Fruit fly (Drosophila melanogaster) whole organism, embryonic: ENCODE measurements around the gene CG3448.

ENCODE experiments used
- Adf1 ChIP-seq: fragments of 200-800 bp; sonication (Bioruptor generic); IDR thresholded peaks from 2 replicates; pipeline ENCODE4 v1.3.6; 2022; ENCODE audit warnings: missing biosample characterization, missing genetic modification characterization
- CG1024 ChIP-seq: fragments of 200-800 bp; sonication (Bioruptor generic); IDR thresholded peaks from 2 replicates; pipeline ENCODE4 v1.3.6; 2022; ENCODE audit warnings: missing biosample characterization, missing genetic modification characterization
- CG10959 ChIP-seq: fragments of 200-800 bp; sonication (Bioruptor generic); IDR thresholded peaks from 2 replicates; pipeline ENCODE4 v1.3.6; 2022; ENCODE audit warnings: missing biosample characterization, missing genetic modification characterization
- CG11456 ChIP-seq: fragments of 200-800 bp; sonication (Bioruptor generic); IDR thresholded peaks from 3 replicates; pipeline ENCODE4 v1.3.6; 2022; ENCODE audit warnings: missing biosample characterization, missing genetic modification characterization
- CG12391 ChIP-seq: fragments of 200-800 bp; sonication (Bioruptor generic); optimal IDR thresholded peaks from 3 replicates; lab custom pipeline; 2018; ENCODE audit warnings: missing biosample characterization, mild to moderate bottlenecking, missing genetic modification characterization, moderate library complexity
- CG14710 ChIP-seq: fragments of 200-800 bp; sonication (Bioruptor generic); optimal IDR thresholded peaks from 3 replicates; lab custom pipeline; 2019; ENCODE audit warnings: missing biosample characterization, mild to moderate bottlenecking, missing genetic modification characterization, moderate library complexity
- CG17829 ChIP-seq: fragments of 200-800 bp; optimal IDR thresholded peaks from 2 replicates; lab custom pipeline; 2019; ENCODE audit warnings: missing biosample characterization, mild to moderate bottlenecking, missing genetic modification characterization, moderate library complexity
- CG2202 ChIP-seq: fragments of 200-800 bp; sonication (Bioruptor generic); optimal IDR thresholded peaks from 2 replicates; lab custom pipeline; 2018; ENCODE audit warnings: missing biosample characterization, mild to moderate bottlenecking, missing genetic modification characterization
- CG30431 ChIP-seq: fragments of 200-800 bp; sonication (Bioruptor generic); optimal IDR thresholded peaks from 2 replicates; lab custom pipeline; 2017; ENCODE audit warnings: missing biosample characterization, missing genetic modification characterization
- CG32532 ChIP-seq: fragments of 200-800 bp; sonication (Bioruptor generic); IDR thresholded peaks from 2 replicates; pipeline ENCODE4 v1.3.6; 2022; ENCODE audit warnings: missing biosample characterization, missing genetic modification characterization
- CG3281 ChIP-seq: fragments of 200-800 bp; sonication (Bioruptor generic); optimal IDR thresholded peaks from 3 replicates; lab custom pipeline; 2017; ENCODE audit warnings: missing biosample characterization, mild to moderate bottlenecking, missing genetic modification characterization
- CG3838 ChIP-seq: fragments of 200-800 bp; sonication (Bioruptor generic); optimal IDR thresholded peaks from 3 replicates; lab custom pipeline; 2016; ENCODE audit warnings: missing biosample characterization, missing genetic modification characterization
- CG4328 ChIP-seq: fragments of 200-800 bp; sonication (Bioruptor generic); optimal IDR thresholded peaks from 3 replicates; lab custom pipeline; 2017; ENCODE audit warnings: missing biosample characterization, missing genetic modification reagents, missing genetic modification characterization
- CG4424 ChIP-seq: fragments of 200-800 bp; sonication (Bioruptor generic); optimal IDR thresholded peaks from 3 replicates; lab custom pipeline; 2016; ENCODE audit warnings: missing biosample characterization, missing genetic modification characterization
- CG6175 ChIP-seq: fragments of 200-800 bp; sonication (Bioruptor generic); IDR thresholded peaks from 3 replicates; pipeline ENCODE4 v1.3.6; 2022; ENCODE audit warnings: missing biosample characterization, missing genetic modification characterization
- CG6813 ChIP-seq: fragments of 200-800 bp; sonication (Bioruptor generic); optimal IDR thresholded peaks from 2 replicates; lab custom pipeline; 2017; ENCODE audit warnings: missing biosample characterization, missing genetic modification characterization, mild to moderate bottlenecking, moderate library complexity, missing genetic modification reagents
- CG8944 ChIP-seq: fragments of 200-800 bp; sonication (Bioruptor generic); optimal IDR thresholded peaks from 3 replicates; lab custom pipeline; 2016; ENCODE audit warnings: missing biosample characterization, missing genetic modification characterization
- CG9876 ChIP-seq: fragments of 200-800 bp; sonication (Bioruptor generic); optimal IDR thresholded peaks from 2 replicates; lab custom pipeline; 2016; ENCODE audit warnings: missing biosample characterization, missing genetic modification characterization
- CkIIα-i1 ChIP-seq: fragments of 200-800 bp; sonication (Bioruptor generic); IDR thresholded peaks from 2 replicates; pipeline ENCODE4 v1.3.6; 2022; ENCODE audit warnings: missing biosample characterization, missing genetic modification characterization
- Dek ChIP-seq: fragments of 200-800 bp; sonication (Bioruptor generic); optimal IDR thresholded peaks from 3 replicates; lab custom pipeline; 2019; ENCODE audit warnings: missing biosample characterization, mild to moderate bottlenecking, missing genetic modification characterization, moderate library complexity
- Fer2 ChIP-seq: fragments of 200-800 bp; sonication (Bioruptor generic); optimal IDR thresholded peaks from 2 replicates; lab custom pipeline; 2018; ENCODE audit warnings: missing biosample characterization, mild to moderate bottlenecking, missing genetic modification characterization, moderate library complexity
- Fer3 ChIP-seq: fragments of 200-800 bp; sonication (Bioruptor generic); optimal IDR thresholded peaks from 2 replicates; lab custom pipeline; 2018; ENCODE audit warnings: missing biosample characterization, mild to moderate bottlenecking, missing genetic modification characterization, moderate library complexity
- GATAe ChIP-seq: fragments of 200-800 bp; sonication (Bioruptor generic); conservative IDR thresholded peaks from 2 replicates; pipeline ENCODE4 v1.3.6; 2022; ENCODE audit warnings: missing biosample characterization, missing genetic modification characterization
- Hsf ChIP-seq: fragments of 200-800 bp; sonication (Bioruptor generic); optimal IDR thresholded peaks from 3 replicates; lab custom pipeline; 2016; ENCODE audit warnings: missing biosample characterization, missing genetic modification characterization
- Med ChIP-seq: fragments of 200-800 bp; sonication (Bioruptor generic); peaks from one replicate; lab custom pipeline; 2016; ENCODE audit warnings: missing biosample characterization, missing genetic modification characterization, mild to moderate bottlenecking, inconsistent platforms, moderate library complexity
- NC2α ChIP-seq: fragments of 200-800 bp; sonication (Bioruptor generic); optimal IDR thresholded peaks from 2 replicates; lab custom pipeline; 2016; ENCODE audit warnings: missing biosample characterization, missing genetic modification characterization
- Sox102F ChIP-seq: fragments of 200-800 bp; sonication (Bioruptor generic); optimal IDR thresholded peaks from 2 replicates; lab custom pipeline; 2018; ENCODE audit warnings: missing biosample characterization, mild to moderate bottlenecking, missing genetic modification characterization, moderate library complexity
- YL-1 ChIP-seq: fragments of 200-800 bp; sonication (Bioruptor generic); optimal IDR thresholded peaks from 3 replicates; lab custom pipeline; 2017; ENCODE audit warnings: missing biosample characterization, mild to moderate bottlenecking, missing genetic modification characterization
- al ChIP-seq: fragments of 200-800 bp; sonication (Bioruptor generic); IDR thresholded peaks from 2 replicates; pipeline ENCODE4 v1.3.6; 2022; ENCODE audit warnings: missing biosample characterization, missing genetic modification characterization
- ash1 ChIP-seq: fragments of 200-800 bp; sonication (Bioruptor generic); optimal IDR thresholded peaks from 2 replicates; lab custom pipeline; 2018; ENCODE audit warnings: missing biosample characterization, mild to moderate bottlenecking, missing genetic modification characterization
- chif ChIP-seq, 2 experiments: fragments of 200-800 bp; sonication (Bioruptor generic); optimal IDR thresholded peaks; 3 replicates each; lab custom pipeline; 2016; ENCODE audit warnings: missing biosample characterization in 2 of 2, missing genetic modification characterization in 2 of 2
- chinmo ChIP-seq: fragments of 200-800 bp; sonication (Bioruptor generic); IDR thresholded peaks from 4 replicates; pipeline ENCODE4 v1.3.6; 2022; ENCODE audit warnings: missing biosample characterization, missing genetic modification characterization; ENCODE audit not compliant: partially characterized antibody
- ci ChIP-seq: fragments of 200-800 bp; sonication (Bioruptor generic); IDR thresholded peaks from 3 replicates; pipeline ENCODE4 v1.3.6; 2022; ENCODE audit warnings: missing biosample characterization, missing genetic modification characterization
- da ChIP-seq: fragments of 200-800 bp; sonication (Bioruptor generic); optimal IDR thresholded peaks from 2 replicates; lab custom pipeline; 2016; ENCODE audit warnings: missing biosample characterization, missing genetic modification characterization
- dmrt11E ChIP-seq: fragments of 200-800 bp; sonication (Bioruptor generic); optimal IDR thresholded peaks from 3 replicates; lab custom pipeline; 2018; ENCODE audit warnings: missing biosample characterization, mild to moderate bottlenecking, missing genetic modification characterization, moderate library complexity
- dpn ChIP-seq, 2 experiments: fragments of 200-800 bp; sonication (Bioruptor generic); optimal IDR thresholded peaks; 3 replicates each; lab custom pipeline; 2016; ENCODE audit warnings: missing biosample characterization in 2 of 2, missing genetic modification characterization in 2 of 2
- gcm2 ChIP-seq: fragments of 200-800 bp; sonication (Bioruptor generic); optimal IDR thresholded peaks from 2 replicates; lab custom pipeline; 2016; ENCODE audit warnings: missing biosample characterization, missing genetic modification characterization
- gro ChIP-seq: fragments of 200-800 bp; sonication (Bioruptor generic); optimal IDR thresholded peaks from 2 replicates; lab custom pipeline; 2016; ENCODE audit warnings: missing biosample characterization, missing genetic modification characterization
- hth ChIP-seq: fragments of >200 bp; optimal IDR thresholded peaks from 2 replicates; lab custom pipeline; 2017; ENCODE audit warnings: inconsistent platforms
- kah ChIP-seq: fragments of 200-800 bp; sonication (Bioruptor generic); optimal IDR thresholded peaks from 2 replicates; lab custom pipeline; 2018; ENCODE audit warnings: missing biosample characterization, mild to moderate bottlenecking, missing genetic modification characterization
- nau ChIP-seq: fragments of 200-800 bp; sonication (Bioruptor generic); optimal IDR thresholded peaks from 3 replicates; lab custom pipeline; 2017; ENCODE audit warnings: missing biosample characterization, mild to moderate bottlenecking, missing genetic modification characterization, missing genetic modification reagents
- p53 ChIP-seq: fragments of 200-800 bp; sonication (Bioruptor generic); optimal IDR thresholded peaks from 2 replicates; lab custom pipeline; 2016; ENCODE audit warnings: missing biosample characterization, missing genetic modification characterization
- rib ChIP-seq: fragments of 200-800 bp; sonication (Bioruptor generic); IDR thresholded peaks from 2 replicates; pipeline ENCODE4 v1.3.6; 2022; ENCODE audit warnings: missing biosample characterization, missing genetic modification characterization
- run ChIP-seq: fragments of 200-800 bp; sonication (Bioruptor generic); optimal IDR thresholded peaks from 3 replicates; lab custom pipeline; 2018; ENCODE audit warnings: missing biosample characterization, mild to moderate bottlenecking, missing genetic modification characterization
- sc ChIP-seq, 3 experiments: fragments of >200 bp in 2 of 3; fragments of 200-800 bp in 1 of 3; sonication (Bioruptor generic) in 1 of 3; optimal IDR thresholded peaks; 2 replicates in 2 of 3; 3 replicates in 1 of 3; lab custom pipeline; 2017; ENCODE audit warnings: mild to moderate bottlenecking in 1 of 3, missing biosample characterization in 1 of 3, missing genetic modification characterization in 1 of 3, missing genetic modification reagents in 1 of 3
- scrt ChIP-seq: fragments of 200-800 bp; sonication (Bioruptor generic); optimal IDR thresholded peaks from 2 replicates; lab custom pipeline; 2018; ENCODE audit warnings: missing biosample characterization, mild to moderate bottlenecking, missing genetic modification characterization, moderate library complexity
- toy ChIP-seq: fragments of 200-800 bp; sonication (Bioruptor generic); IDR thresholded peaks from 2 replicates; pipeline ENCODE4 v1.3.6; 2022; ENCODE audit warnings: missing biosample characterization, missing genetic modification characterization
- twi ChIP-seq: fragments of 200-800 bp; optimal IDR thresholded peaks from 2 replicates; lab custom pipeline; 2019; ENCODE audit warnings: missing biosample characterization, mild to moderate bottlenecking, missing genetic modification characterization, moderate library complexity
- zen ChIP-seq: fragments of 200-800 bp; sonication (Bioruptor generic); optimal IDR thresholded peaks from 3 replicates; lab custom pipeline; 2018; ENCODE audit warnings: missing biosample characterization, mild to moderate bottlenecking, missing genetic modification characterization, moderate library complexity
- zf30C ChIP-seq: fragments of 200-800 bp; sonication (Bioruptor generic); optimal IDR thresholded peaks from 3 replicates; lab custom pipeline; 2018; ENCODE audit warnings: missing biosample characterization, mild to moderate bottlenecking, missing genetic modification characterization

Gene CG3448

DNA sequence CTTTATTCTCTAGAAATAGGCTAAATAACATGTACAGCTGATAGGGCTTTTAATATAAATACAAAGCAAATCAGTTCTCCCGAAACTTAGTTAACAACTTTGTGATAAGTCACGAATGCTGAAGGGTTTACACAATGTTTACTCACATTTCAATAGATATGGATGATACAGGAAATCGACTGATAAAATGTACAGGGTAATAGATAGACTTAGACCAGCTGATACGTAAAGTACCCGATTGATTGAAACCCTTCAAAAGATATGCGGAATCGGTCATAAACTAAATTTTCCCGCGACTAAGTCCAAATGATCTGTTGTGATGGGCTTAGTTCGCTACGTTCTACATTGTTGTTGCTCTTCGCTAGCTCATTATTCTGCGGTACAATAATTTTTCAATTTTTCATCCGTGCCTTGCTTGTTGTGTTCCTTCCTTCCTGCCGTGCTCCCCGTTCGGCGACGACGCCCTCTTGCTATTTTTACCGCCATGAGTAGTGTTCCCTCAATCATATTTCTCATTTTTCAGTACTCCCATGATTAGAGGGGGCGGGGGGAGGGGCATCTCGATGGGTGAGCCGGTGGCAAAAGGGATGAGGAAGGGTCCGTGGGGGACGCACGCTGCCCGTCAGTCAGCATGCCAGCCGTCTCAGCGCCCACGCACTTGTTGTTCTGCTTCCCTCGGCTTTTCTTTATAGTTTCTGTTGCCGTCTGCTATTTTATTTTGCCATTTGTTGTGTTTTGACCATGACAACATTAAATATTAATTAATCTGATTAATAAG, 18.4 kb downstream of the CG3448 start (continued):
- TF ChIP-seq Fer2 (tag; lab: Kevin White, UChicago) (no peak), NC2α (no peak), CG6175 (GFP tag; lab: Robert Waterston, UW) (no peak), Sox102F (no peak), Fer3 (tag; lab: Kevin White, UChicago) (no peak), zf30C (GFP tag; lab: Kevin White, UChicago) (no peak), Hsf (GFP tag; lab: Kevin White, UChicago) (no peak), YL-1 (no peak), chif (GFP tag; optimal IDR thresholded peaks at IDR 0.05; lab: Kevin White, UChicago) (no peak), CG1024 (GFP tag; lab: Robert Waterston, UW) (no peak), CG14710 (no peak), p53 (no peak), CG4328 (GFP tag; lab: Kevin White, UChicago) (no peak), CG30431 (GFP tag; lab: Kevin White, UChicago) (no peak), CkIIα-i1 (GFP tag; lab: Robert Waterston, UW) (no peak), CG32532 (GFP tag; lab: Robert Waterston, UW) (no peak), da (GFP tag; lab: Kevin White, UChicago) (no peak), CG8944 (no peak), gcm2 (no peak), Dek (tag; lab: Kevin White, UChicago) (no peak), chinmo (GFP tag; lab: Robert Waterston, UW) (0 out of 4 replicates have a peak, but pooled peaks have one; percentile 43), Med (GFP tag; lab: Kevin White, UChicago) (peak; percentile 71), CG9876 (no peak), CG10959 (GFP tag; lab: Robert Waterston, UW) (no peak), hth (lab: Kevin White, UChicago) (no peak), CG3281 (GFP tag; lab: Kevin White, UChicago) (no peak), nau (GFP tag; lab: Kevin White, UChicago) (no peak), kah (GFP tag; lab: Kevin White, UChicago) (peak; percentile 64), CG4424 (no peak), CG3838 (GFP tag; lab: Kevin White, UChicago) (no peak), dmrt11E (tag; lab: Kevin White, UChicago) (no peak), CG6813 (GFP tag; lab: Kevin White, UChicago) (no peak), ci (GFP tag; lab: Robert Waterston, UW) (0 out of 3 replicates have a peak, but pooled peaks have one; percentile 33), CG17829 (tag; lab: Kevin White, UChicago) (no peak), zen (tag; lab: Kevin White, UChicago) (no peak), CG12391 (tag; lab: Kevin White, UChicago) (no peak), gro (GFP tag; lab: Kevin White, UChicago) (no peak), twi (tag; lab: Kevin White, UChicago) (no peak), dpn (GFP tag; optimal IDR thresholded peaks at IDR 0.05; lab: Kevin White, UChicago) (no peak), CG2202 (no peak), run (tag; lab: Kevin White, UChicago) (no peak), scrt (GFP tag; lab: Kevin White, UChicago) (no peak), rib (GFP tag; lab: Robert Waterston, UW) (peak; percentile 48; the same call in 1 of the 2 replicates), sc (optimal IDR thresholded peaks at IDR 0.05; lab: Kevin White, UChicago) (no peak), sc (GFP tag; optimal IDR thresholded peaks at IDR 0.05; lab: Kevin White, UChicago) (no peak), toy (GFP tag; lab: Robert Waterston, UW) (no peak), GATAe (GFP tag; lab: Robert Waterston, UW) (no peak), Adf1 (GFP tag; lab: Robert Waterston, UW) (peak; percentile 12; the same call in 1 of the 2 replicates), ash1 (GFP tag; lab: Kevin White, UChicago) (no peak), CG11456 (GFP tag; lab: Robert Waterston, UW) (peak; percentile 47; the same call in 1 of the 3 replicates), al (GFP tag; lab: Robert Waterston, UW) (no peak)
